Worm (Caenorhabditis elegans): ENCODE data around the gene C14A4.8.

ce11 chrII:10618157-10618556 is 20.2 kb upstream of the C14A4.8 start, which contains the start of gene C14A4.13:
- TF ChIP-seq ama-1 (optimal IDR thresholded peaks at IDR 0.05): no peak
- no peak for TF ChIP-seq unc-62 (GFP tag; optimal IDR thresholded peaks at IDR 0.05 in 1 of 2)
- TF ChIP-seq unc-62 (tag; optimal IDR thresholded peaks at IDR 0.05): no peak
- TF ChIP-seq unc-39 (tag; optimal IDR thresholded peaks at IDR 0.05): no peak
- no peak for TF ChIP-seq nhr-11 (tag; optimal IDR thresholded peaks at IDR 0.05)
- no peak for TF ChIP-seq nhr-77 (tag; optimal IDR thresholded peaks at IDR 0.05)
- no peak for TF ChIP-seq skn-1 (tag; optimal IDR thresholded peaks at IDR 0.05)
- TF ChIP-seq Y75B8A.6 (GFP tag; IDR thresholded peaks at IDR 0.05): no peak

Measured in whole organism, L4 larva.